Fruit fly (Drosophila melanogaster) whole organism, embryonic: Measurements from ENCODE around the gene raptor.

ENCODE experiments used
- Atf6 ChIP-seq: fragments of 200-800 bp; sonication (Bioruptor generic); IDR thresholded peaks from 2 replicates; pipeline ENCODE4 v1.3.6; 2022; ENCODE audit warnings: missing biosample characterization, missing genetic modification characterization
- Bgb ChIP-seq: fragments of 200-800 bp; sonication (Bioruptor generic); IDR thresholded peaks from 2 replicates; pipeline ENCODE4 v1.3.6; 2022; ENCODE audit warnings: missing biosample characterization, missing genetic modification characterization; ENCODE audit not compliant: partially characterized antibody
- CG10209 ChIP-seq: fragments of 200-800 bp; sonication (Bioruptor generic); optimal IDR thresholded peaks from 3 replicates; lab custom pipeline; 2017; ENCODE audit warnings: missing biosample characterization, mild to moderate bottlenecking, missing genetic modification characterization, missing genetic modification reagents
- CG10321 ChIP-seq: fragments of 200-800 bp; sonication (Bioruptor generic); IDR thresholded peaks from 2 replicates; pipeline ENCODE4 v1.3.6; 2022; ENCODE audit warnings: missing biosample characterization, missing genetic modification characterization
- CG10543 ChIP-seq: fragments of 200-800 bp; sonication (Bioruptor generic); optimal IDR thresholded peaks from 3 replicates; lab custom pipeline; 2017; ENCODE audit warnings: missing biosample characterization, mild to moderate bottlenecking, missing genetic modification characterization, moderate library complexity
- CG10654 ChIP-seq: fragments of 200-800 bp; sonication (Bioruptor generic); optimal IDR thresholded peaks from 2 replicates; lab custom pipeline; 2016; ENCODE audit warnings: missing biosample characterization, missing genetic modification characterization
- CG11398 ChIP-seq: fragments of 200-800 bp; sonication (Bioruptor generic); optimal IDR thresholded peaks from 2 replicates; lab custom pipeline; 2016; ENCODE audit warnings: missing biosample characterization, missing genetic modification characterization
- CG11504 ChIP-seq: fragments of 200-800 bp; sonication (Bioruptor generic); optimal IDR thresholded peaks from 3 replicates; lab custom pipeline; 2019; ENCODE audit warnings: missing biosample characterization, mild to moderate bottlenecking, missing genetic modification characterization, moderate library complexity
- CG13424 ChIP-seq: fragments of 200-800 bp; sonication (Bioruptor generic); optimal IDR thresholded peaks from 2 replicates; lab custom pipeline; 2019; ENCODE audit warnings: missing biosample characterization, mild to moderate bottlenecking, missing genetic modification characterization, moderate library complexity
- CG15269 ChIP-seq: fragments of 200-800 bp; sonication (Bioruptor generic); optimal IDR thresholded peaks from 2 replicates; lab custom pipeline; 2018; ENCODE audit warnings: missing biosample characterization, mild to moderate bottlenecking, missing genetic modification characterization, moderate library complexity
- CG15601 ChIP-seq: fragments of 200-800 bp; sonication (Bioruptor generic); optimal IDR thresholded peaks from 3 replicates; lab custom pipeline; 2019; ENCODE audit warnings: missing biosample characterization, mild to moderate bottlenecking, missing genetic modification characterization, moderate library complexity
- CG16779 ChIP-seq: fragments of 200-800 bp; sonication (Bioruptor generic); IDR thresholded peaks from 2 replicates; pipeline ENCODE4 v1.3.6; 2022; ENCODE audit warnings: missing biosample characterization, missing genetic modification characterization
- CG16863 ChIP-seq: fragments of 200-800 bp; sonication (Bioruptor generic); optimal IDR thresholded peaks from 3 replicates; lab custom pipeline; 2016; ENCODE audit warnings: missing biosample characterization, missing genetic modification characterization
- CG17912 ChIP-seq: fragments of 200-800 bp; sonication (Bioruptor generic); optimal IDR thresholded peaks from 2 replicates; lab custom pipeline; 2018; ENCODE audit warnings: missing biosample characterization, mild to moderate bottlenecking, missing genetic modification characterization
- CG2129 ChIP-seq: fragments of 200-800 bp; sonication (Bioruptor generic); IDR thresholded peaks from 2 replicates; pipeline ENCODE4 v1.3.6; 2022; ENCODE audit warnings: missing biosample characterization, missing genetic modification characterization; ENCODE audit not compliant: partially characterized antibody
- CG2875 ChIP-seq: fragments of 200-800 bp; sonication (Bioruptor generic); optimal IDR thresholded peaks from 2 replicates; lab custom pipeline; 2017; ENCODE audit warnings: missing biosample characterization, mild to moderate bottlenecking, missing genetic modification characterization, missing genetic modification reagents
- CG3065 ChIP-seq: fragments of 200-800 bp; sonication (Bioruptor generic); optimal IDR thresholded peaks from 2 replicates; lab custom pipeline; 2016; ENCODE audit warnings: missing biosample characterization, missing genetic modification characterization
- CG3163 ChIP-seq: fragments of 200-800 bp; sonication (Bioruptor generic); optimal IDR thresholded peaks from 3 replicates; lab custom pipeline; 2016; ENCODE audit warnings: missing biosample characterization, missing genetic modification characterization
- CG32767 ChIP-seq: fragments of 200-800 bp; sonication (Bioruptor generic); IDR thresholded peaks from 2 replicates; pipeline ENCODE4 v1.3.6; 2022; ENCODE audit warnings: missing biosample characterization, missing genetic modification characterization
- CG4730 ChIP-seq: fragments of 200-800 bp; sonication (Bioruptor generic); IDR thresholded peaks from 2 replicates; pipeline ENCODE4 v1.3.6; 2022; ENCODE audit warnings: missing biosample characterization, missing genetic modification characterization
- CG6765 ChIP-seq: fragments of 200-800 bp; sonication (Bioruptor generic); optimal IDR thresholded peaks from 3 replicates; lab custom pipeline; 2017; ENCODE audit warnings: missing biosample characterization, mild to moderate bottlenecking, missing genetic modification characterization
- CG7372 ChIP-seq: fragments of 200-800 bp; sonication (Bioruptor generic); IDR thresholded peaks from 2 replicates; pipeline ENCODE4 v1.3.6; 2022; ENCODE audit warnings: missing biosample characterization, missing genetic modification characterization
- CG8359 ChIP-seq: fragments of 200-800 bp; sonication (Bioruptor generic); optimal IDR thresholded peaks from 2 replicates; lab custom pipeline; 2017; ENCODE audit warnings: missing biosample characterization, mild to moderate bottlenecking, missing genetic modification characterization, borderline replicate concordance
- CG8388 ChIP-seq: fragments of 200-800 bp; sonication (Bioruptor generic); optimal IDR thresholded peaks from 2 replicates; lab custom pipeline; 2019; ENCODE audit warnings: missing biosample characterization, mild to moderate bottlenecking, missing genetic modification characterization, moderate library complexity
- Dip2 ChIP-seq: fragments of 200-800 bp; sonication (Bioruptor generic); IDR thresholded peaks from 2 replicates; pipeline ENCODE4 v1.3.6; 2022; ENCODE audit warnings: missing biosample characterization, missing genetic modification characterization
- HmgD ChIP-seq: fragments of 200-800 bp; sonication (Bioruptor generic); optimal IDR thresholded peaks from 3 replicates; lab custom pipeline; 2016; ENCODE audit warnings: missing biosample characterization, missing genetic modification characterization
- Lhr ChIP-seq: fragments of 200-800 bp; sonication (Bioruptor generic); optimal IDR thresholded peaks from 3 replicates; lab custom pipeline; 2017; ENCODE audit warnings: mild to moderate bottlenecking, missing biosample characterization, missing genetic modification reagents, missing genetic modification characterization
- Med ChIP-seq: fragments of 200-800 bp; sonication (Bioruptor generic); peaks from one replicate; lab custom pipeline; 2016; ENCODE audit warnings: missing biosample characterization, missing genetic modification characterization, mild to moderate bottlenecking, inconsistent platforms, moderate library complexity
- Nf-YB ChIP-seq: fragments of 200-800 bp; sonication (Bioruptor generic); optimal IDR thresholded peaks from 3 replicates; lab custom pipeline; 2019; ENCODE audit warnings: missing biosample characterization, mild to moderate bottlenecking, missing genetic modification characterization, moderate library complexity
- Rfx ChIP-seq: fragments of 200-800 bp; sonication (Bioruptor generic); IDR thresholded peaks from 2 replicates; pipeline ENCODE4 v1.3.6; 2022; ENCODE audit warnings: missing biosample characterization, missing genetic modification characterization
- Sox102F ChIP-seq: fragments of 200-800 bp; sonication (Bioruptor generic); optimal IDR thresholded peaks from 2 replicates; lab custom pipeline; 2018; ENCODE audit warnings: missing biosample characterization, mild to moderate bottlenecking, missing genetic modification characterization, moderate library complexity
- Trl ChIP-seq, 3 experiments: fragments of >200 bp in 2 of 3; fragments of 200-800 bp in 1 of 3; sonication (Bioruptor generic) in 1 of 3; optimal IDR thresholded peaks; 2 replicates in 1 of 3; 3 replicates in 2 of 3; lab custom pipeline; 2016 to 2017; ENCODE audit warnings: missing biosample characterization in 1 of 3, missing genetic modification characterization in 1 of 3
- al ChIP-seq: fragments of 200-800 bp; sonication (Bioruptor generic); IDR thresholded peaks from 2 replicates; pipeline ENCODE4 v1.3.6; 2022; ENCODE audit warnings: missing biosample characterization, missing genetic modification characterization
- br ChIP-seq: fragments of >200 bp; optimal IDR thresholded peaks from 2 replicates; lab custom pipeline; 2017
- bsh ChIP-seq, 2 experiments: fragments of 200-800 bp; sonication (Bioruptor generic); optimal IDR thresholded peaks; 2 replicates each; lab custom pipeline; 2017 to 2018; ENCODE audit warnings: mild to moderate bottlenecking in 2 of 2, missing biosample characterization in 2 of 2, missing genetic modification characterization in 2 of 2, moderate library complexity in 1 of 2
- fd64A ChIP-seq: fragments of 200-800 bp; sonication (Bioruptor generic); optimal IDR thresholded peaks from 3 replicates; lab custom pipeline; 2018; ENCODE audit warnings: missing biosample characterization, mild to moderate bottlenecking, missing genetic modification characterization
- gem ChIP-seq: fragments of 200-800 bp; sonication (Bioruptor generic); optimal IDR thresholded peaks from 2 replicates; lab custom pipeline; 2019; ENCODE audit warnings: missing biosample characterization, mild to moderate bottlenecking, missing genetic modification characterization, moderate library complexity
- gro ChIP-seq: fragments of 200-800 bp; sonication (Bioruptor generic); optimal IDR thresholded peaks from 2 replicates; lab custom pipeline; 2016; ENCODE audit warnings: missing biosample characterization, missing genetic modification characterization
- ken ChIP-seq: fragments of 200-800 bp; sonication (Bioruptor generic); IDR thresholded peaks from 3 replicates; pipeline ENCODE4 v1.3.6; 2022; ENCODE audit warnings: missing biosample characterization, missing genetic modification characterization
- lilli ChIP-seq: fragments of 200-800 bp; sonication (Bioruptor generic); optimal IDR thresholded peaks from 3 replicates; lab custom pipeline; 2016; ENCODE audit warnings: missing biosample characterization, missing genetic modification characterization
- mam ChIP-seq: fragments of 200-800 bp; sonication (Bioruptor generic); optimal IDR thresholded peaks from 3 replicates; lab custom pipeline; 2016; ENCODE audit warnings: missing biosample characterization, missing genetic modification characterization
- nom ChIP-seq: fragments of 200-800 bp; sonication (Bioruptor generic); optimal IDR thresholded peaks from 2 replicates; lab custom pipeline; 2017; ENCODE audit warnings: missing biosample characterization, missing genetic modification characterization, mild to moderate bottlenecking, moderate library complexity, missing genetic modification reagents
- onecut ChIP-seq: fragments of 200-800 bp; sonication (Bioruptor generic); IDR thresholded peaks from 2 replicates; pipeline ENCODE4 v1.3.6; 2022; ENCODE audit warnings: missing biosample characterization, missing genetic modification characterization
- pb ChIP-seq: fragments of 200-800 bp; sonication (Bioruptor generic); optimal IDR thresholded peaks from 3 replicates; lab custom pipeline; 2016; ENCODE audit warnings: missing biosample characterization, missing genetic modification characterization
- repo ChIP-seq: fragments of 200-800 bp; sonication (Bioruptor generic); optimal IDR thresholded peaks from 2 replicates; lab custom pipeline; 2016; ENCODE audit warnings: missing biosample characterization, missing genetic modification characterization
- ro ChIP-seq: fragments of 200-800 bp; sonication (Bioruptor generic); IDR thresholded peaks from 2 replicates; pipeline ENCODE4 v1.3.6; 2022; ENCODE audit warnings: missing biosample characterization, missing genetic modification characterization
- slou ChIP-seq: fragments of 200-800 bp; sonication (Bioruptor generic); optimal IDR thresholded peaks from 3 replicates; lab custom pipeline; 2016; ENCODE audit warnings: missing biosample characterization, missing genetic modification characterization
- tll ChIP-seq, 2 experiments: fragments of 200-800 bp in 1 of 2; fragments of >200 bp in 1 of 2; sonication (Bioruptor generic) in 1 of 2; optimal IDR thresholded peaks; 2 replicates each; lab custom pipeline; 2017 to 2019; ENCODE audit warnings: missing biosample characterization in 2 of 2, missing genetic modification characterization in 2 of 2, mild to moderate bottlenecking in 1 of 2, moderate library complexity in 1 of 2

raptor gene

DNA sequence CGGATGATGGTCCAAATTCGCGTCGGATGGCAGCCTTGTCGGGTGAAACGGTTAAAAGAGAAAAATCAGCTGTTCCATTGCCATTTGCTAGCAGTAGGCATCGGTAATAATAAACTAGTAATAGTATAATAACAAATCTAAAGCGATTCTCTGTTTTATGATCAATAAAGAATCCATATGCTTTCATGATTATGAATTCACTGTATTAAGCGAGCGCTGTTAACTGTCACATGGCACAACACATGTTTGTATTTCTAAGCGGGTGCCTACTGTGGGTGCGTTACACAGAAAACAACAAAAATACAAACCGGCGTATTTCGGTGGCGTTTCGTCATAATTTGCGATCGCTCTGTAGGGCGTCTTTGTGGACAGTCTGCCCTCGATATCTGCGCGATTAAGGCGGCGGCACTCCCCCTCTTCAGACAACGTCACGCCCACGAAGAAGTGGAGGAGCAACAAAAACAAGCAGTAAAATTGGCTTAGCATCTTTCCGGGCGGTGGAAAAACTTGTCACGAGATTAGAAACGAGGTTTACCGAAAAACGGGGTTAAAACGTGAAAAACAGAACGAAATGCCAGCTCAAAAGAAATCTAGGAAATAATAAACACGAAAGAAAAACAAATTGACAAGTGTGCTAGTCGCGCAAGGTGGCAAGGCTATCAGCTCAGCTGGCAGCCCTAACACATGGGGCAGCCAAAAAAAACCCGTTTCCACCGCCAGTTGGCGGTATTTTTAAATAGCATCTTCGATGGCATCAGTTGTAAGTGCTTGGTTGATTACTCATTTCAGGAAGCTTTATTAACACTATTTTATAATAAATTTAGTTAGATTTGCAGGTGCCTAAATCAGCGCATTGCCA, 1.0 kb upstream of the raptor start, which contains the start of the genes Nep1 and Mipp2 (continued):
- TF ChIP-seq bsh (GFP tag; optimal IDR thresholded peaks at IDR 0.05; lab: Kevin White, UChicago) (peak; percentile 24 to 36), CG4730 (0 out of 2 replicates have a peak, but pooled peaks have one; percentile 12), Rfx (GFP tag; lab: Robert Waterston, UW) (peak; percentile 74), tll (GFP tag; optimal IDR thresholded peaks at IDR 0.05; lab: Kevin White, UChicago) (no peak), CG6765 (GFP tag; lab: Kevin White, UChicago) (no peak), CG2875 (GFP tag; lab: Kevin White, UChicago) (no peak), CG3065 (GFP tag; lab: Kevin White, UChicago) (peak; percentile 38), CG10654 (GFP tag; lab: Kevin White, UChicago) (no peak), CG2129 (GFP tag; lab: Robert Waterston, UW) (no peak), CG10321 (GFP tag; lab: Robert Waterston, UW) (no peak), Trl (optimal IDR thresholded peaks at IDR 0.05; lab: Kevin White, UChicago) (no peak), Trl (GFP tag; optimal IDR thresholded peaks at IDR 0.05; lab: Kevin White, UChicago) (no peak), ken (GFP tag; lab: Robert Waterston, UW) (peak; percentile 58; the same call in 2 of the 3 replicates), gro (no peak), CG8359 (GFP tag; lab: Kevin White, UChicago) (no peak), Med (GFP tag; lab: Kevin White, UChicago) (peak; percentile 88), CG11398 (no peak), HmgD (GFP tag; lab: Kevin White, UChicago) (no peak), onecut (0 out of 2 replicates have a peak, but pooled peaks have one; percentile 6), CG15601 (tag; lab: Kevin White, UChicago) (no peak), slou (GFP tag; lab: Kevin White, UChicago) (no peak), CG8388 (GFP tag; lab: Kevin White, UChicago) (peak; percentile 3), CG16863 (GFP tag; lab: Kevin White, UChicago) (peak; percentile 29), mam (peak; percentile 14), CG16779 (GFP tag; lab: Robert Waterston, UW) (no peak), lilli (GFP tag; lab: Kevin White, UChicago) (peak; percentile 42), br (lab: Kevin White, UChicago) (no peak), CG13424 (peak; percentile 44), CG32767 (no peak), Nf-YB (GFP tag; lab: Kevin White, UChicago) (no peak), pb (GFP tag; lab: Kevin White, UChicago) (no peak), ro (GFP tag; lab: Robert Waterston, UW) (no peak), repo (no peak), CG10543 (peak; percentile 34), CG17912 (GFP tag; lab: Kevin White, UChicago) (no peak), gem (tag; lab: Kevin White, UChicago) (peak; percentile 57), Lhr (no peak), CG7372 (0 out of 2 replicates have a peak, but pooled peaks have one; percentile 20), CG11504 (tag; lab: Kevin White, UChicago) (peak; percentile 37), Sox102F (GFP tag; lab: Kevin White, UChicago) (no peak), Dip2 (GFP tag; lab: Robert Waterston, UW) (no peak), nom (no peak), fd64A (GFP tag; lab: Kevin White, UChicago) (no peak), Bgb (no peak), al (GFP tag; lab: Robert Waterston, UW) (0 out of 2 replicates have a peak, but pooled peaks have one; percentile 21), Atf6 (GFP tag; lab: Robert Waterston, UW) (peak; percentile 47), CG15269 (peak; percentile 49), CG10209 (GFP tag; lab: Kevin White, UChicago) (peak; percentile 38), CG3163 (GFP tag; lab: Kevin White, UChicago) (no peak)
